Worm (Caenorhabditis elegans): ENCODE data around the gene F32D8.12.

The F32D8.12 gene

DNA sequence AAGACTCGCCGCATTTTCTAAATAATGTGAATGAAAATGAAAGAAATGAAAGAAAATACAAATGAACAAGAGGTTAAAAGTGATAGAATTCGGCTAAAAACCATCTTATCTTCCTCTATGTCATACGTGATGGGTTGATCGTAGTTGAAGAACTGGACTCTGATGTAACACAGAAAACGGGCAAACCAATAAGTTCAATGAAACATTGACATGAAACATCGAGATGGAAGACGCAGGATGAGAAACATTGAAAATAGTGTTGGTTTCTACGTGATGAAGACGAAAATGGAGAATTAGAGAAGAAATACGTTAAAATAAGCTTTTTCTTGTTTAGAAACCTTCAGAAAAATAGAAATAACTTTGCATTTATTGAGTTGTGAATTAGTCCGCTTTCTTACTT is at the start of gene F32D8.12 (continued):
- no peak for TF ChIP-seq F49E8.2 (tag; optimal IDR thresholded peaks at IDR 0.05; ENCODE audit: borderline replicate concordance)
- no peak for TF ChIP-seq saeg-2 (GFP tag; IDR thresholded peaks at IDR 0.05)
- TF ChIP-seq nhr-77 (tag; optimal IDR thresholded peaks at IDR 0.05), result peak; percentile 22
- TF ChIP-seq F10B5.3 (tag; optimal IDR thresholded peaks at IDR 0.05), result no peak
- no peak for TF ChIP-seq nhr-111 (GFP tag; optimal IDR thresholded peaks at IDR 0.05)
- TF ChIP-seq ceh-20 (GFP tag; IDR thresholded peaks at IDR 0.05), result no peak
- peak; percentile 56 for TF ChIP-seq nhr-10 (tag; optimal IDR thresholded peaks at IDR 0.05)
- TF ChIP-seq pha-4 (GFP tag; IDR thresholded peaks at IDR 0.05), result no peak
- TF ChIP-seq pha-4 (tag; optimal IDR thresholded peaks at IDR 0.05), result no peak
- TF ChIP-seq T26A8.4 (GFP tag; IDR thresholded peaks at IDR 0.05), result no peak
- TF ChIP-seq duxl-1 (tag; optimal IDR thresholded peaks at IDR 0.05; ENCODE audit: poor library complexity), result peak; percentile 13
- no peak for TF ChIP-seq zag-1 (tag; optimal IDR thresholded peaks at IDR 0.05)
- no peak for TF ChIP-seq zip-11 (GFP tag; IDR thresholded peaks at IDR 0.05)

DNA sequence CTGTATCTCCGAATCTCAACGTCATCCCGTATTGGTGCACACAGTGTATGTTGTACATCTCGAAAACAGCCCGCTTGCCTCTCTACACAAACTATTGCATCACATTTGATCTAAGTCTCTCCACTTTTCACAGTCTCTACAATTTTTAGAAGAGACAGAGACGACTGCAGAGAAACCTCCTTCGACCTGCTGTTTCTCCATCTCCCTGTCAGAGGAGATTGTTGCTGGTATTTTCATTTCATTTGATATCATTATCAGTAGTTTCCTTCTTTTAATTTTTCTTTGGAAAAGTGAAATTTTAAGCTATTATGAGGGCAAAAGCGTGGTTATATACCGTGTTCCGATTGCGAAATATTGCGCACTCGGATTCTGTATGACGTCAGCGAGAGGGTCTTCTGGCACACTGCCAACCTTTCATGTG is 49.8 kb upstream of the F32D8.12 start:
- TF ChIP-seq pqm-1 (tag; optimal IDR thresholded peaks at IDR 0.05) (peak; percentile 28), ceh-28 (tag; optimal IDR thresholded peaks at IDR 0.05) (no peak), nhr-48 (tag; optimal IDR thresholded peaks at IDR 0.05) (peak; percentile 89), rbr-2 (tag; optimal IDR thresholded peaks at IDR 0.05) (peak; percentile 42), lin-38 (GFP tag; IDR thresholded peaks at IDR 0.05) (peak; percentile 38), nhr-102 (tag; optimal IDR thresholded peaks at IDR 0.05) (peak; percentile 82), D1046.2 (GFP tag; IDR thresholded peaks at IDR 0.05) (no peak), gei-8 (GFP tag; optimal IDR thresholded peaks at IDR 0.05) (no peak), skn-1 (tag; optimal IDR thresholded peaks at IDR 0.05) (no peak), ceh-62 (tag; optimal IDR thresholded peaks at IDR 0.05) (no peak), hlh-30 (tag; optimal IDR thresholded peaks at IDR 0.05; ENCODE audit: insufficient read depth) (peak; percentile 58), zip-2 (tag; optimal IDR thresholded peaks at IDR 0.05) (peak; percentile 96), aly-2 (tag; optimal IDR thresholded peaks at IDR 0.05) (no peak), egl-43 (GFP tag; IDR thresholded peaks at IDR 0.05) (no peak), php-3 (GFP tag; IDR thresholded peaks at IDR 0.05) (no peak), spr-3 (GFP tag; optimal IDR thresholded peaks at IDR 0.05) (no peak), saeg-2 (GFP tag; IDR thresholded peaks at IDR 0.05) (no peak), lin-13 (GFP tag; optimal IDR thresholded peaks at IDR 0.05) (peak; percentile 67), ZK546.5 (tag; optimal IDR thresholded peaks at IDR 0.05) (no peak), pha-4 (GFP tag; IDR thresholded peaks at IDR 0.05) (peak; percentile 82), pha-4 (tag; optimal IDR thresholded peaks at IDR 0.05) (no peak), egl-27 (tag; optimal IDR thresholded peaks at IDR 0.05) (no peak), jun-1 (tag; optimal IDR thresholded peaks at IDR 0.05) (no peak), cey-2 (tag; optimal IDR thresholded peaks at IDR 0.05; ENCODE audit: borderline replicate concordance, insufficient read depth) (peak; percentile 51), vab-7 (GFP tag; IDR thresholded peaks at IDR 0.05) (no peak), aha-1 (tag) (peak; percentile 49), F10B5.3 (tag; optimal IDR thresholded peaks at IDR 0.05) (no peak), T26A8.4 (GFP tag; IDR thresholded peaks at IDR 0.05) (peak; percentile 77; the same call in 1 of the 2 replicates), snpc-1.2 (GFP tag; IDR thresholded peaks at IDR 0.05) (no peak), lsy-2 (tag; optimal IDR thresholded peaks at IDR 0.05) (peak in 1 of 2 experiments; percentile 73), nhr-10 (tag; optimal IDR thresholded peaks at IDR 0.05) (peak; percentile 71), nhr-25 (tag; optimal IDR thresholded peaks at IDR 0.05; ENCODE audit: borderline replicate concordance, insufficient read depth) (no peak), mdl-1 (tag; optimal IDR thresholded peaks at IDR 0.05) (peak; percentile 70 to 72), F37D6.2 (tag; optimal IDR thresholded peaks at IDR 0.05) (peak; percentile 33), dmd-6 (GFP tag; IDR thresholded peaks at IDR 0.05) (peak; percentile 85; the same call in 1 of the 2 replicates), daf-8 (GFP tag; IDR thresholded peaks at IDR 0.05) (no peak), nhr-11 (tag; optimal IDR thresholded peaks at IDR 0.05) (peak; percentile 31), nhr-28 (tag; optimal IDR thresholded peaks at IDR 0.05) (peak; percentile 95), dpl-1 (GFP tag; optimal IDR thresholded peaks at IDR 0.05) (peak; percentile 36), unc-62 (GFP tag; optimal IDR thresholded peaks at IDR 0.05 in 1 of 2) (peak in 1 of 2 experiments; percentile 96), unc-62 (tag; optimal IDR thresholded peaks at IDR 0.05) (no peak), nhr-41 (GFP tag; IDR thresholded peaks at IDR 0.05) (0 out of 2 replicates have a peak, but pooled peaks have one; percentile 31), ctbp-1 (GFP tag; IDR thresholded peaks at IDR 0.05) (no peak)
